Fruit fly (Drosophila melanogaster) ovary, adult (tissue): Measurements from ENCODE around the gene oc.

Experiments
- CG17801 ChIP-seq: fragments of 200-800 bp; optimal IDR thresholded peaks from 2 replicates; lab custom pipeline; 2019; ENCODE audit warnings: missing biosample characterization, mild to moderate bottlenecking, missing genetic modification characterization, moderate library complexity; ENCODE audit not compliant: partially characterized antibody

Gene oc

dm6 chrX:8667070-8667469 lies 16.6 kb upstream of the oc start:
- no peak for TF ChIP-seq CG17801 (GFP tag; lab: Kevin White, UChicago)

dm6 chrX:8665576-8666297 lies 15.3 kb upstream of the oc start:
- TF ChIP-seq CG17801 (GFP tag; lab: Kevin White, UChicago), result no peak

dm6 chrX:8663795-8664194 lies 13.3 kb upstream of the oc start:
- no peak for TF ChIP-seq CG17801 (GFP tag; lab: Kevin White, UChicago)

- TF ChIP-seq CG17801 (GFP tag; lab: Kevin White, UChicago), result no peak
Observed at dm6 chrX:8662247-8662646, 11.8 kb upstream of the oc start.

dm6 chrX:8661162-8661807 lies 10.8 kb upstream of the oc start:
- no peak for TF ChIP-seq CG17801 (GFP tag; lab: Kevin White, UChicago)

dm6 chrX:8660354-8660753 lies 9.9 kb upstream of the oc start:
- no peak for TF ChIP-seq CG17801 (GFP tag; lab: Kevin White, UChicago)

- TF ChIP-seq CG17801 (GFP tag; lab: Kevin White, UChicago), result no peak
Observed at dm6 chrX:8658047-8658446, 7.6 kb upstream of the oc start.

dm6 chrX:8656550-8657431 lies 6.3 kb upstream of the oc start:
- no peak for TF ChIP-seq CG17801 (GFP tag; lab: Kevin White, UChicago)

dm6 chrX:8655228-8655627 lies 4.7 kb upstream of the oc start:
- no peak for TF ChIP-seq CG17801 (GFP tag; lab: Kevin White, UChicago)

dm6 chrX:8653955-8654589 lies 3.6 kb upstream of the oc start:
- no peak for TF ChIP-seq CG17801 (GFP tag; lab: Kevin White, UChicago)

dm6 chrX:8640636-8641216 lies 9.8 kb downstream of the oc start:
- no peak for TF ChIP-seq CG17801 (GFP tag; lab: Kevin White, UChicago)

dm6 chrX:8637013-8637412 lies 13.5 kb downstream of the oc start:
- TF ChIP-seq CG17801 (GFP tag; lab: Kevin White, UChicago), result no peak

dm6 chrX:8636114-8636929 lies 14.2 kb downstream of the oc start:
- no peak for TF ChIP-seq CG17801 (GFP tag; lab: Kevin White, UChicago)

dm6 chrX:8634789-8635188 lies 15.7 kb downstream of the oc start:
- no peak for TF ChIP-seq CG17801 (GFP tag; lab: Kevin White, UChicago)
